Fruit fly (Drosophila melanogaster) S2 (cell line): ENCODE data around the gene SecCl.

Experiments
- CG8478 ChIP-seq: fragments of >200 bp; optimal IDR thresholded peaks from 2 replicates; lab custom pipeline; 2018
- CTCF ChIP-seq, 2 experiments: fragments of >200 bp; optimal IDR thresholded peaks; 2 replicates each; lab custom pipeline; 2018

- TF ChIP-seq CG8478 (lab: Kevin White, UChicago) (no peak), CTCF (optimal IDR thresholded peaks at IDR 0.05; lab: Kevin White, UChicago) (no peak)
Measured at dm6 chr3L:17432947-17433346, 37.0 kb upstream of the SecCl start, which contains the start of gene frc.
